Worm (Caenorhabditis elegans): ENCODE results near the gene lpd-9.
A peak's percentile ranks its signal among the peaks of the same experiment; 100 is the strongest.

Gene lpd-9

ce11 chrV:10598670-10599154 is 19.6 kb downstream of the lpd-9 start, which contains the start of gene scpl-4:
Gene scpl-4, plus strand, starts transcription at chrV:10599104.
- peak; percentile 36 for TF ChIP-seq unc-55 (GFP tag; optimal IDR thresholded peaks at IDR 0.05)
- no peak for TF ChIP-seq zag-1 (tag; optimal IDR thresholded peaks at IDR 0.05)
- TF ChIP-seq aly-2 (tag; optimal IDR thresholded peaks at IDR 0.05) = no peak
- no peak for TF ChIP-seq peb-1 (tag; optimal IDR thresholded peaks at IDR 0.05)
- TF ChIP-seq nhr-23 (tag; optimal IDR thresholded peaks at IDR 0.05) = no peak

ce11 chrV:10602051-10602937 is 23.2 kb downstream of the lpd-9 start, which contains the start of gene H27A22.1:
Gene H27A22.1, plus strand, starts transcription at chrV:10602555.
- peak; percentile 95 for TF ChIP-seq blmp-1 (tag; optimal IDR thresholded peaks at IDR 0.05; ENCODE audit: insufficient read depth)
- no peak for TF ChIP-seq lin-13 (GFP tag; optimal IDR thresholded peaks at IDR 0.05)
- no peak for TF ChIP-seq ztf-11 (tag; optimal IDR thresholded peaks at IDR 0.05)
- TF ChIP-seq Y55F3AM.14 (GFP tag; optimal IDR thresholded peaks at IDR 0.05) = no peak
- TF ChIP-seq nhr-25 (tag; optimal IDR thresholded peaks at IDR 0.05) = peak; percentile 9
- TF ChIP-seq nhr-23 (tag; optimal IDR thresholded peaks at IDR 0.05) = no peak
- TF ChIP-seq C34F6.9 (tag; optimal IDR thresholded peaks at IDR 0.05) = no peak

ce11 chrV:10615496-10615895 is 36.4 kb downstream of the lpd-9 start, which contains the start of gene H09F14.1:
Gene H09F14.1, minus strand, starts transcription at chrV:10615596.
- TF ChIP-seq unc-39 (tag; optimal IDR thresholded peaks at IDR 0.05) = no peak
- TF ChIP-seq ztf-11 (tag; optimal IDR thresholded peaks at IDR 0.05) = no peak
- no peak for TF ChIP-seq ztf-4 (tag; optimal IDR thresholded peaks at IDR 0.05)
- no peak for TF ChIP-seq blmp-1 (tag; optimal IDR thresholded peaks at IDR 0.05; ENCODE audit: insufficient read depth)
- no peak for TF ChIP-seq aly-2 (tag; optimal IDR thresholded peaks at IDR 0.05)
- no peak for TF ChIP-seq unc-62 (GFP tag; optimal IDR thresholded peaks at IDR 0.05)
- no peak for TF ChIP-seq nhr-77 (tag; optimal IDR thresholded peaks at IDR 0.05)
- TF ChIP-seq ceh-82 (tag; optimal IDR thresholded peaks at IDR 0.05) = no peak
- no peak for TF ChIP-seq sem-4 (tag; optimal IDR thresholded peaks at IDR 0.05)
- TF ChIP-seq nhr-12 (tag; optimal IDR thresholded peaks at IDR 0.05) = no peak
- TF ChIP-seq sma-9 (GFP tag; optimal IDR thresholded peaks at IDR 0.05) = no peak
- no peak for TF ChIP-seq sma-9 (tag; optimal IDR thresholded peaks at IDR 0.05)
- no peak for TF ChIP-seq nhr-21 (tag; optimal IDR thresholded peaks at IDR 0.05)
- no peak for TF ChIP-seq egl-27 (tag; optimal IDR thresholded peaks at IDR 0.05)
- no peak for TF ChIP-seq lin-11 (tag; optimal IDR thresholded peaks at IDR 0.05)
- TF ChIP-seq mbf-1 (tag; optimal IDR thresholded peaks at IDR 0.05) = no peak
- no peak for TF ChIP-seq fos-1 (tag; optimal IDR thresholded peaks at IDR 0.05)
- TF ChIP-seq Y55F3AM.14 (GFP tag; optimal IDR thresholded peaks at IDR 0.05) = no peak
- TF ChIP-seq nhr-129 (tag; optimal IDR thresholded peaks at IDR 0.05) = no peak
- no peak for TF ChIP-seq ceh-16 (tag; optimal IDR thresholded peaks at IDR 0.05)
- no peak for TF ChIP-seq ama-1 (optimal IDR thresholded peaks at IDR 0.05)

Data from whole organism, L2 larva.